Worm (Caenorhabditis elegans) whole organism, late embryonic: ENCODE data around the gene C15C8.6.

Source experiments
- F13H6.1 ChIP-seq: sonication (generic microtip); optimal IDR thresholded peaks from 2 replicates; lab custom pipeline; 2016; ENCODE audit warnings: missing genetic modification characterization, missing compliant biosample characterization
- che-1 ChIP-seq: sonication (generic microtip); optimal IDR thresholded peaks from 2 replicates; lab custom pipeline; 2016; ENCODE audit warnings: mild to moderate bottlenecking, missing genetic modification characterization, missing compliant biosample characterization
- madf-2 ChIP-seq: sonication (generic microtip); optimal IDR thresholded peaks from 2 replicates; lab custom pipeline; 2017; ENCODE audit warnings: missing genetic modification characterization, missing compliant biosample characterization
- nfya-1 ChIP-seq: sonication (generic microtip); optimal IDR thresholded peaks from 2 replicates; lab custom pipeline; 2017; ENCODE audit warnings: missing genetic modification characterization, mild to moderate bottlenecking, missing compliant biosample characterization, antibody characterized with exemption, moderate library complexity
- pag-3 ChIP-seq: sonication (generic microtip); optimal IDR thresholded peaks from 2 replicates; lab custom pipeline; 2016; ENCODE audit warnings: missing compliant biosample characterization, missing genetic modification characterization, borderline replicate concordance
- pqm-1 ChIP-seq: sonication (generic microtip); optimal IDR thresholded peaks from 2 replicates; lab custom pipeline; 2016; ENCODE audit warnings: missing genetic modification characterization, missing compliant biosample characterization
- rnt-1 ChIP-seq: sonication (generic microtip); optimal IDR thresholded peaks from 2 replicates; lab custom pipeline; 2016; ENCODE audit warnings: missing genetic modification characterization, missing compliant biosample characterization
- zip-5 ChIP-seq: sonication (generic microtip); optimal IDR thresholded peaks from 2 replicates; lab custom pipeline; 2016; ENCODE audit warnings: missing genetic modification characterization, missing compliant biosample characterization

ce11 chrV:12773222-12773621 lies 21.9 kb upstream of the C15C8.6 start, which contains the start of gene ZC455.1:
- no peak for TF ChIP-seq pqm-1 (tag; lab: Kevin White, UChicago)
- no peak for TF ChIP-seq F13H6.1
- TF ChIP-seq madf-2 (tag; lab: Kevin White, UChicago): no peak
- no peak for TF ChIP-seq rnt-1
- no peak for TF ChIP-seq nfya-1
- TF ChIP-seq zip-5: no peak
- TF ChIP-seq pag-3 (tag; lab: Kevin White, UChicago): no peak
- TF ChIP-seq che-1 (tag; lab: Kevin White, UChicago): no peak
